Worm (Caenorhabditis elegans): ENCODE results near the gene dhc-3.

ce11 chrV:13138681-13139080 is at the start of gene dhc-3:
- no peak for TF ChIP-seq sea-1 (GFP tag; conservative IDR thresholded peaks at IDR 0.05)
- TF ChIP-seq ceh-36 (tag; optimal IDR thresholded peaks at IDR 0.05), result no peak
- no peak for TF ChIP-seq aly-1 (tag; optimal IDR thresholded peaks at IDR 0.05)
- TF ChIP-seq ets-7 (tag; optimal IDR thresholded peaks at IDR 0.05), result no peak
- TF ChIP-seq tra-4 (tag; optimal IDR thresholded peaks at IDR 0.05), result no peak
- no peak for TF ChIP-seq F13C5.2 (tag; optimal IDR thresholded peaks at IDR 0.05)

Data from whole organism, early embryonic.